Worm (Caenorhabditis elegans) whole organism, late embryonic: ENCODE measurements around the gene srx-130.

Experiments
- C38D4.7 ChIP-seq: fragments of 200-800 bp; sonication (Bioruptor generic); optimal IDR thresholded peaks from 2 replicates; lab custom pipeline; 2018; ENCODE audit warnings: mild to moderate bottlenecking, missing genetic modification characterization, moderate library complexity, missing compliant biosample characterization
- F13H6.1 ChIP-seq: sonication (generic microtip); optimal IDR thresholded peaks from 2 replicates; lab custom pipeline; 2016; ENCODE audit warnings: missing genetic modification characterization, missing compliant biosample characterization
- K02D7.2 ChIP-seq: sonication (generic microtip); optimal IDR thresholded peaks from 2 replicates; lab custom pipeline; 2017; ENCODE audit warnings: mild to moderate bottlenecking, missing genetic modification characterization, missing compliant biosample characterization
- Y22D7AL.16 ChIP-seq: sonication (generic microtip); optimal IDR thresholded peaks from 2 replicates; lab custom pipeline; 2016; ENCODE audit warnings: missing genetic modification characterization, missing compliant biosample characterization
- ahr-1 ChIP-seq: sonication (generic microtip); optimal IDR thresholded peaks from 2 replicates; lab custom pipeline; 2016; ENCODE audit warnings: missing genetic modification characterization, missing compliant biosample characterization
- ceh-18 ChIP-seq: sonication (generic microtip); optimal IDR thresholded peaks from 2 replicates; lab custom pipeline; 2016; ENCODE audit warnings: missing genetic modification characterization, missing compliant biosample characterization
- ceh-19 ChIP-seq: fragments of 200-800 bp; sonication (Bioruptor generic); optimal IDR thresholded peaks from 2 replicates; lab custom pipeline; 2018; ENCODE audit warnings: mild to moderate bottlenecking, missing genetic modification characterization, missing compliant biosample characterization
- ceh-24 ChIP-seq: sonication (generic microtip); optimal IDR thresholded peaks from 2 replicates; lab custom pipeline; 2016; ENCODE audit warnings: mild to moderate bottlenecking, missing genetic modification characterization, missing compliant biosample characterization
- ceh-31 ChIP-seq: sonication (generic microtip); optimal IDR thresholded peaks from 2 replicates; lab custom pipeline; 2016; ENCODE audit warnings: missing genetic modification characterization, missing compliant biosample characterization
- ceh-34 ChIP-seq: sonication (generic microtip); optimal IDR thresholded peaks from 2 replicates; lab custom pipeline; 2016; ENCODE audit warnings: mild to moderate bottlenecking, missing genetic modification characterization, missing compliant biosample characterization
- ceh-48 ChIP-seq: sonication (generic microtip); optimal IDR thresholded peaks from 2 replicates; lab custom pipeline; 2016; ENCODE audit warnings: missing genetic modification characterization, inconsistent platforms, missing compliant biosample characterization
- ceh-6 ChIP-seq: fragments of 200-800 bp; sonication (Bioruptor generic); optimal IDR thresholded peaks from 2 replicates; lab custom pipeline; 2018; ENCODE audit warnings: mild to moderate bottlenecking, missing genetic modification characterization, missing compliant biosample characterization
- elt-2 ChIP-seq: sonication (generic microtip); optimal IDR thresholded peaks from 2 replicates; lab custom pipeline; 2016; ENCODE audit warnings: missing genetic modification reagents, missing genetic modification characterization, missing compliant biosample characterization
- elt-4 ChIP-seq: sonication (generic microtip); optimal IDR thresholded peaks from 2 replicates; lab custom pipeline; 2016; ENCODE audit warnings: missing genetic modification characterization, missing compliant biosample characterization
- eyg-1 ChIP-seq: sonication (generic microtip); optimal IDR thresholded peaks from 2 replicates; lab custom pipeline; 2016; ENCODE audit warnings: missing genotype, missing genetic modification characterization, missing compliant biosample characterization
- fkh-10 ChIP-seq: fragments of 150-350 bp; optimal IDR thresholded peaks from 2 replicates; lab custom pipeline; 2014; ENCODE audit warnings: missing biosample characterization, missing genetic modification reagents, missing genetic modification characterization
- fkh-6 ChIP-seq: sonication (generic microtip); optimal IDR thresholded peaks from 2 replicates; lab custom pipeline; 2016; ENCODE audit warnings: missing genetic modification characterization, missing compliant biosample characterization
- hlh-13 ChIP-seq: fragments of 200-800 bp; sonication (Bioruptor generic); optimal IDR thresholded peaks from 2 replicates; lab custom pipeline; 2018; ENCODE audit warnings: mild to moderate bottlenecking, missing genetic modification characterization, missing compliant biosample characterization
- hlh-6 ChIP-seq: sonication (generic microtip); optimal IDR thresholded peaks from 2 replicates; lab custom pipeline; 2016; ENCODE audit warnings: missing genotype, missing genetic modification characterization, missing compliant biosample characterization
- hlh-8 ChIP-seq: sonication (generic microtip); optimal IDR thresholded peaks from 2 replicates; lab custom pipeline; 2016; ENCODE audit warnings: missing genotype, missing genetic modification characterization, missing compliant biosample characterization
- lim-6 ChIP-seq: sonication (generic microtip); optimal IDR thresholded peaks from 2 replicates; lab custom pipeline; 2016; ENCODE audit warnings: missing genetic modification characterization, missing compliant biosample characterization
- lin-11 ChIP-seq: fragments of 200-800 bp; sonication (Bioruptor generic); optimal IDR thresholded peaks from 2 replicates; lab custom pipeline; 2018; ENCODE audit warnings: mild to moderate bottlenecking, missing genetic modification characterization, missing compliant biosample characterization
- mec-3 ChIP-seq: sonication (generic microtip); optimal IDR thresholded peaks from 2 replicates; lab custom pipeline; 2016; ENCODE audit warnings: borderline replicate concordance, missing genetic modification characterization, missing compliant biosample characterization
- nfya-1 ChIP-seq: sonication (generic microtip); optimal IDR thresholded peaks from 2 replicates; lab custom pipeline; 2017; ENCODE audit warnings: missing genetic modification characterization, mild to moderate bottlenecking, missing compliant biosample characterization, antibody characterized with exemption, moderate library complexity
- nhr-11 ChIP-seq: fragments of 150-350 bp; optimal IDR thresholded peaks from 2 replicates; lab custom pipeline; 2014; ENCODE audit warnings: missing biosample characterization, missing genetic modification characterization
- nhr-232 ChIP-seq: sonication (generic microtip); optimal IDR thresholded peaks from 2 replicates; lab custom pipeline; 2016; ENCODE audit warnings: missing genetic modification characterization, missing compliant biosample characterization
- npax-4 ChIP-seq: sonication (generic microtip); optimal IDR thresholded peaks from 2 replicates; lab custom pipeline; 2016; ENCODE audit warnings: missing genetic modification characterization, missing compliant biosample characterization
- odd-2 ChIP-seq: sonication (generic microtip); optimal IDR thresholded peaks from 2 replicates; lab custom pipeline; 2017; ENCODE audit warnings: antibody characterized with exemption, mild to moderate bottlenecking, missing genetic modification characterization, missing compliant biosample characterization
- pag-3 ChIP-seq: sonication (generic microtip); optimal IDR thresholded peaks from 2 replicates; lab custom pipeline; 2016; ENCODE audit warnings: missing compliant biosample characterization, missing genetic modification characterization, borderline replicate concordance
- pat-9 ChIP-seq: fragments of 200-800 bp; sonication (Bioruptor generic); optimal IDR thresholded peaks from 2 replicates; lab custom pipeline; 2018; ENCODE audit warnings: mild to moderate bottlenecking, missing genetic modification characterization, moderate library complexity, missing compliant biosample characterization
- pax-1 ChIP-seq: fragments of 150-350 bp; optimal IDR thresholded peaks from 2 replicates; lab custom pipeline; 2014; ENCODE audit warnings: missing biosample characterization, missing genetic modification characterization
- pha-2 ChIP-seq: sonication (generic microtip); optimal IDR thresholded peaks from 2 replicates; lab custom pipeline; 2017; ENCODE audit warnings: mild to moderate bottlenecking, missing genetic modification characterization, missing compliant biosample characterization
- pqm-1 ChIP-seq: sonication (generic microtip); optimal IDR thresholded peaks from 2 replicates; lab custom pipeline; 2016; ENCODE audit warnings: missing genetic modification characterization, missing compliant biosample characterization
- ref-2 ChIP-seq: sonication (generic microtip); optimal IDR thresholded peaks from 2 replicates; lab custom pipeline; 2016; ENCODE audit warnings: missing genetic modification characterization, missing compliant biosample characterization
- rnt-1 ChIP-seq: sonication (generic microtip); optimal IDR thresholded peaks from 2 replicates; lab custom pipeline; 2016; ENCODE audit warnings: missing genetic modification characterization, missing compliant biosample characterization
- sdc-2 ChIP-seq: sonication (generic microtip); optimal IDR thresholded peaks from 2 replicates; lab custom pipeline; 2016; ENCODE audit warnings: missing genotype, missing genetic modification characterization, missing compliant biosample characterization
- sox-2 ChIP-seq: fragments of 200-800 bp; sonication (Bioruptor generic); IDR thresholded peaks from 2 replicates; pipeline ENCODE4 v1.3.6; 2022; ENCODE audit warnings: missing genetic modification reagents, missing genetic modification characterization, missing compliant biosample characterization
- sox-4 ChIP-seq: sonication (generic microtip); optimal IDR thresholded peaks from 2 replicates; lab custom pipeline; 2017; ENCODE audit warnings: mild to moderate bottlenecking, missing genetic modification characterization, inconsistent platforms, missing compliant biosample characterization
- syd-9 ChIP-seq: sonication (generic microtip); optimal IDR thresholded peaks from 2 replicates; lab custom pipeline; 2016; ENCODE audit warnings: mild to moderate bottlenecking, missing genetic modification characterization, moderate library complexity, missing compliant biosample characterization
- tbx-2 ChIP-seq: sonication (generic microtip); optimal IDR thresholded peaks from 2 replicates; lab custom pipeline; 2016; ENCODE audit warnings: missing genetic modification characterization, missing compliant biosample characterization
- unc-42 ChIP-seq: sonication (generic microtip); optimal IDR thresholded peaks from 2 replicates; lab custom pipeline; 2016; ENCODE audit warnings: missing genotype, missing genetic modification characterization, missing compliant biosample characterization
- zip-5 ChIP-seq: sonication (generic microtip); optimal IDR thresholded peaks from 2 replicates; lab custom pipeline; 2016; ENCODE audit warnings: missing genetic modification characterization, missing compliant biosample characterization

The srx-130 gene

DNA sequence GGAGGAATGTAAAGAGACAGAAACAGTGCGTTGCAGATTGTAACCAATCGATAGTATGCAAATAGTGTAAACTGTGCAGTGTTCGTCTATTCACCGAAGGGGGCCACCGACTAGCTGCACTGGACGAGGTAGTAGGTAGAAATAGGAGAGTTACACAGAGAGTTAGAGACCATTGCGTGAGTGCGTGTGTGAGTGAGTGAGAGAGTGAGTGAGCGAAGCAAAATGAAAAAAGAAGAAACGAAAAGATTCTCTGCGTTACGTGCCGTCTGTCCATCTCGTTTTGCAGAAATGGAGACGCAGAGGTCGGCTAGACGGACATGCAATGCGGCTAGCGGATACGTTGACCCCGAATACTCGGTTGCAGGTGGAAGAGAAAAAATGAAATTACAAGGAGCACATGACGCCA is 34.8 kb upstream of the srx-130 start (continued):
- TF ChIP-seq elt-4 (tag; lab: Kevin White, UChicago) (no peak), F13H6.1 (tag; lab: Kevin White, UChicago) (peak; percentile 33), nhr-11 (tag; lab: Kevin White, UChicago) (no peak), Y22D7AL.16 (no peak), sox-2 (peak; percentile 13; the same call in 1 of the 2 replicates), pax-1 (tag; lab: Kevin White, UChicago) (peak; percentile 12), pag-3 (tag; lab: Kevin White, UChicago) (no peak), rnt-1 (tag; lab: Kevin White, UChicago) (peak; percentile 39), ceh-48 (tag; lab: Kevin White, UChicago) (no peak), elt-2 (tag; lab: Kevin White, UChicago) (peak; percentile 18), hlh-13 (GFP tag; lab: Kevin White, UChicago) (no peak), mec-3 (tag; lab: Kevin White, UChicago) (no peak), pat-9 (tag; lab: Kevin White, UChicago) (no peak), sdc-2 (tag; lab: Kevin White, UChicago) (peak; percentile 17), lim-6 (tag; lab: Kevin White, UChicago) (no peak), nhr-232 (no peak), npax-4 (tag; lab: Kevin White, UChicago) (no peak), pha-2 (tag; lab: Kevin White, UChicago) (no peak), lin-11 (no peak), nfya-1 (tag; lab: Kevin White, UChicago) (peak; percentile 79), ceh-24 (no peak), fkh-6 (tag; lab: Kevin White, UChicago) (no peak), syd-9 (tag; lab: Kevin White, UChicago) (peak; percentile 50)

DNA sequence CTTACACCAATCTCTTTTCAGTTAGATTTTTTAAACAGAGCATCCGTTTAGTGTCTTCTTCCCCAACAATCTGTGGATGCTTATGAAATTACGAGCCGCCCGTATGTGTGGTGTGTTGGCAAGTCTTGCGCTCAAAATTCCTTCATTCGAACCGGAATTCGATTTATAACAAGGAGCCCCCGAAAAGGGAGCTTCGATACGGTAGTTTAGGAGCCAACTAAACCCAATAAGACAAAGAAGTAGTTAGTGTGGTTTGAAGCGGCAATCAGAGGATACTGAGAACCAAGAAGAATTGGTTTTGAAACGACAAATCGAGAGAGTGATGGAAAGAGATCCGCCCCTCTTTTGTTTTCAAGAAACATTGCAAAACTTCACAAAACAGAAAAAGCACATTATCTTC is 30.9 kb upstream of the srx-130 start:
- TF ChIP-seq unc-42 = peak; percentile 68
- TF ChIP-seq ceh-19 = no peak

DNA sequence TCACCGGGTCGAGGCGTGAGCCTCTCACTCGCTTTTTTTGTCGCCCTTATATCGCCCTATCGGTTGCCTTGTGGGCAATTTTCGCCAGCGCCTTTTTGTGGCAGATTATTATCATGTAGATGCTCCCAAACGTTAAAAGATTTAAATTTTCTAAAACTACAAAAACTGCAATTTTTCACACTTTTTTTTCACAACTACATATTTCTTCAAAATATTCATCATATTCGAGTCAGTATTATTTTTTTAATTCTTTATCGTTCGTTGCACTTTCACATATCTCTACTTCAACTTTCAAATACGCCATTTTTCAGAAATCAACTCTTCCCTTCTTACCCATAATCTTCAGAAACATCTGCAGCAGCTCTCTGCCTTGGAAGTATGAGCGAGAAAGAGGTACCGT is 30.3 kb upstream of the srx-130 start, which contains the start of gene ceh-24:
ceh-24 (plus strand) TSS at position 301 of the 400 bp plus-strand sequence.
- TF ChIP-seq ceh-18 (tag; lab: Kevin White, UChicago) (no peak), pqm-1 (tag; lab: Kevin White, UChicago) (no peak), lim-6 (tag; lab: Kevin White, UChicago) (no peak)

DNA sequence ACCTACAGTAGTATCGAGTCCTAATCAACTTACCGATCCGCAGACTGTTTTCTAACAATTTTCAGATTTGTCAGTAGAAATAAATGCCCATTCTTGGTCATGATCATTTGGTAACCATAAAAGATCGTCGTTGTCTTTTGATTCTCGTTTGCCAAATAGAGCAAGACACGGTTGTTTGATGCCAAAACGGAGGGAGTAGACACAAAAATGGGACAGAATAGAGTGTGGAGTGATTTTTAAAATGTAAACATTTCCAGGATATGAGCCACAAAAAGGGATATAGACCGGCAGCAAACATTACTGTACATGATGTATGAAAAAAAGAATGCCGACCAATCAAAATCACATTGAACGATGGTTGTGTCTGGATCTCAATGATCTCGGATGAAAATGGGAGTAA is 26.4 kb upstream of the srx-130 start, which contains the start of gene F55B12.2:
F55B12.2 (minus strand) TSS at position 101 of the 400 bp plus-strand sequence.
- TF ChIP-seq ceh-31 (tag; lab: Kevin White, UChicago) (no peak), hlh-6 (tag; lab: Kevin White, UChicago) (no peak), sox-4 (tag; lab: Kevin White, UChicago) (no peak), fkh-10 (no peak), pag-3 (tag; lab: Kevin White, UChicago) (no peak), odd-2 (no peak), C38D4.7 (no peak)

DNA sequence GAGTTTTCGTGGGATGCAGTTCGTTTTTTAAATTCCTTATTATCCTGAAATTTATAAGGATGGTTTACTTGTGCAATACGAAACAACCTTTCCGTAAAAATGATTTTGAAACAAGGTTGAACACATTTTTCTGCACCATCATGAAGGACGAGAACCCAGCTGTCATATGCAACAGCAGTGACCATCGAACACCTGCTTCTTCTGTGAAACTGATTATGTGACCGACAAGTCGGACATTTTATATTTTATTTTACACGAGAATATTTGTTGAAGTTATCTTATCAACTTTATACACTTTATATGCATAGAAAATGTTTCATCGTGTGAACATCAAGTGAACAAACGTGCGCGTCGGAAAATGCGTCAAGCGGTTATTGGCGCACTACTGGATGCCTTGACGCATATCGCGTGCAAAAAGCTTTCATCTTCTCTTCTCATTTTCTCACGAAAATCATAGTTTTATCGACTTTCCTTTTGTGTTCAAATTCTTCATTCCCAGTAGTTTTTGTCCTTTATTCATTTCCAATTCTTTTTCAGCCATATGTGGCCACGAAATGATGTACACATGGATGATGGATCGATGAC is 24.3 kb upstream of the srx-130 start, which contains the start of gene sel-10:
sel-10 (plus strand) TSS at position 538 of the 585 bp plus-strand sequence.
- TF ChIP-seq Y22D7AL.16 = no peak
- TF ChIP-seq zip-5 (tag; lab: Kevin White, UChicago) = no peak
- peak; percentile 19 for TF ChIP-seq tbx-2 (tag; lab: Kevin White, UChicago)
- no peak for TF ChIP-seq pha-2 (tag; lab: Kevin White, UChicago)
- TF ChIP-seq K02D7.2 (tag; lab: Kevin White, UChicago) = no peak
- TF ChIP-seq pat-9 (tag; lab: Kevin White, UChicago) = no peak
- no peak for TF ChIP-seq ceh-6 (GFP tag; lab: Kevin White, UChicago)
- TF ChIP-seq nfya-1 (tag; lab: Kevin White, UChicago) = peak; percentile 25
- TF ChIP-seq ceh-31 (tag; lab: Kevin White, UChicago) = peak; percentile 33
- TF ChIP-seq eyg-1 (tag; lab: Kevin White, UChicago) = no peak
- peak; percentile 7 for TF ChIP-seq ceh-48 (tag; lab: Kevin White, UChicago)
- TF ChIP-seq ceh-34 (tag; lab: Kevin White, UChicago) = no peak
- peak; percentile 41 for TF ChIP-seq elt-2 (tag; lab: Kevin White, UChicago)
- no peak for TF ChIP-seq lim-6 (tag; lab: Kevin White, UChicago)
- TF ChIP-seq rnt-1 (tag; lab: Kevin White, UChicago) = peak; percentile 11
- TF ChIP-seq hlh-8 (tag; lab: Kevin White, UChicago) = no peak
- no peak for TF ChIP-seq ref-2 (tag; lab: Kevin White, UChicago)
- no peak for TF ChIP-seq ahr-1 (tag; lab: Kevin White, UChicago)
- no peak for TF ChIP-seq sox-2
- TF ChIP-seq, all 69 proteins: peak for 6
